Worm (Caenorhabditis elegans): ENCODE data around the gene srx-108.

The srx-108 gene

DNA sequence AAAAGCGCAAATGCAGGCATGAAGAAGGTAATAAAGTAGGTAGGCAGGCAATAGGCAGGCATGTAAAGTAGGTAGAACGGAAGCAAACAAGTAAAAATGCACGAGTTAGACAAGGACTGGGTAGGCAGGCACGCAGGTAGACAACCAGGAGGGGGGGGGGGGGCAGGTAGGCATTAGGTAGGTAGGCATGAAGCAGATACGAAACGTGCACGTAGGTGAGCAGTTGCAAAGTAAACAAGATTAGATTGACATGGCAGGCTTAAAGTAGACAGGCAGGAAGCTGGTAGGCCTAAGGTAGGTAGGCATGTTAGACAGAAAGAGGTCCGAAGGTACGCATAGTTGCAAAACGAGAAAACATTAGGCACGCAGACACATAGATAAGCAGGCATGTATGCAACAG lies 26.4 kb upstream of the srx-108 start:
- TF ChIP-seq ceh-2 (tag; optimal IDR thresholded peaks at IDR 0.05) (no peak), ref-2 (tag; optimal IDR thresholded peaks at IDR 0.05) (no peak), lim-6 (tag; optimal IDR thresholded peaks at IDR 0.05) (no peak), ceh-34 (tag; optimal IDR thresholded peaks at IDR 0.05) (no peak), pag-3 (tag; optimal IDR thresholded peaks at IDR 0.05; ENCODE audit: borderline replicate concordance) (no peak), ceh-30 (tag; optimal IDR thresholded peaks at IDR 0.05) (no peak)

DNA sequence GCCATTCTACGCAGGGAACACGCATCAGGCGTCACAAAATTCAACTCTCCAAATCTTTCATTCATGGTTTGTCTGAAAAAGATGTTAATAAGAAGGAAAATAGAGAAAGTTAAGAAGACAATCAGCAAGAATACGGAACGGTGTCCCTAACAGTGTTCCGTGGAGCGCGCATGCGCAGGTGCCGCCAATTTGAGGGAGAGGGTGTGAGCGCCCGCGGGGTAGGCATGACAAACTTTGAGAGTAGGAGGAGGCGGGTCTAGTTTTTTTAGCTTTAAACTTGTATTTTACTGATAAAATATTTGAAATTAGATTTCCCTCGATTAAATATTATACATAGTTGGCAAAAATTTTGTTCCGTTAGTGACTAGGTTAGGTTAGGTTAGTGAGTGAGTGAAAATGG lies 25.1 kb upstream of the srx-108 start:
- no peak for TF ChIP-seq C08G9.2 (tag; optimal IDR thresholded peaks at IDR 0.05)
- TF ChIP-seq elt-4 (tag; optimal IDR thresholded peaks at IDR 0.05): no peak
- TF ChIP-seq C38D4.7 (GFP tag; optimal IDR thresholded peaks at IDR 0.05): no peak
- TF ChIP-seq K09A11.1 (tag; optimal IDR thresholded peaks at IDR 0.05; ENCODE audit: insufficient read depth): no peak
- no peak for TF ChIP-seq unc-3 (GFP tag; conservative IDR thresholded peaks at IDR 0.05)
- no peak for TF ChIP-seq unc-3 (tag; optimal IDR thresholded peaks at IDR 0.05)
- no peak for TF ChIP-seq hlh-6 (tag; optimal IDR thresholded peaks at IDR 0.05)
- TF ChIP-seq ceh-48 (tag; optimal IDR thresholded peaks at IDR 0.05): no peak
- no peak for TF ChIP-seq ets-4 (tag; optimal IDR thresholded peaks at IDR 0.05)
- TF ChIP-seq unc-42 (tag; optimal IDR thresholded peaks at IDR 0.05): no peak

DNA sequence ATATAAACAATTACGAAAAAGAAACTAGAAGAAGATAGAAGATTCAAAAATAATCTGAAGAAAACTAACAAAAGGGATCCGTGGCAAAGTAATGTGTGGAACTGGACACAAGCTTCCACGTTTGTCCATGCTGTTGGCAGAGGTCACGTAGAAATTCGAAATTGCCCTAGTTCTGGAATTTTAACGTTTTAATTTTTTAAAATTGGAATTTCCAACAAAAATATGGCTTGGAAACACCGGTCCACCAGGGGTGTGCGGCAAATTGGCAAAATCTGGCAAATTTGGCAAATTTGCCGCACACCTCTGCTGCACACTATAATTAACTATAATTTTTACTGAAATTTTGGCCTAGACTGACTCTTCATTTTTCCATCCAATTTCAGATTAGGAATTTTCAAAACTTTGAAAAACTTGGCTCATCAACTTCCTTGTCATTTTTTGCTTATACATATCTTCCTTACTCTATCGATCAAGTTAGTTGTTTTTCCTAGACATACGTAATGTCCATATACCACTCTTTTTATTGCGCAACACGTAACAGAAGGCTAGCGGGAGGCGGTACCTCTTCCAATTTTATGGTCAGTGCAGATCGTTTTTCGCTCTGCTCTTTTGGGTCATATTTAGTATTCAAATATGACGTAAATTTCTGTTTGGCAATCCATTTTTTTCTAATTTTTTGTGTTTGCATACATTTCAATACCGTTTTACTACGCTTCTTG lies 23.9 kb upstream of the srx-108 start, which contains the start of gene F19B10.10:
F19B10.10 (minus strand) TSS at position 51 of the 719 bp plus-strand sequence.
- TF ChIP-seq ceh-9 (tag; optimal IDR thresholded peaks at IDR 0.05): no peak
- TF ChIP-seq eyg-1 (tag; optimal IDR thresholded peaks at IDR 0.05): no peak
- TF ChIP-seq tbx-2 (tag; optimal IDR thresholded peaks at IDR 0.05): no peak
- TF ChIP-seq ceh-31 (tag; optimal IDR thresholded peaks at IDR 0.05): no peak
- no peak for TF ChIP-seq hlh-15 (tag; optimal IDR thresholded peaks at IDR 0.05)
- TF ChIP-seq fkh-6 (tag; optimal IDR thresholded peaks at IDR 0.05): no peak
- TF ChIP-seq mec-3 (tag; optimal IDR thresholded peaks at IDR 0.05; ENCODE audit: borderline replicate concordance): no peak
- TF ChIP-seq fkh-10 (GFP tag; optimal IDR thresholded peaks at IDR 0.05): no peak
- TF ChIP-seq pag-3 (tag; optimal IDR thresholded peaks at IDR 0.05; ENCODE audit: borderline replicate concordance): no peak
- TF ChIP-seq ceh-19 (GFP tag; optimal IDR thresholded peaks at IDR 0.05): no peak
- TF ChIP-seq syd-9 (tag; optimal IDR thresholded peaks at IDR 0.05): no peak
- TF ChIP-seq odd-2 (tag; optimal IDR thresholded peaks at IDR 0.05): no peak
- TF ChIP-seq ahr-1 (tag; optimal IDR thresholded peaks at IDR 0.05): no peak
- TF ChIP-seq pax-1 (tag; optimal IDR thresholded peaks at IDR 0.05): no peak
- TF ChIP-seq lin-11 (tag; optimal IDR thresholded peaks at IDR 0.05): no peak

DNA sequence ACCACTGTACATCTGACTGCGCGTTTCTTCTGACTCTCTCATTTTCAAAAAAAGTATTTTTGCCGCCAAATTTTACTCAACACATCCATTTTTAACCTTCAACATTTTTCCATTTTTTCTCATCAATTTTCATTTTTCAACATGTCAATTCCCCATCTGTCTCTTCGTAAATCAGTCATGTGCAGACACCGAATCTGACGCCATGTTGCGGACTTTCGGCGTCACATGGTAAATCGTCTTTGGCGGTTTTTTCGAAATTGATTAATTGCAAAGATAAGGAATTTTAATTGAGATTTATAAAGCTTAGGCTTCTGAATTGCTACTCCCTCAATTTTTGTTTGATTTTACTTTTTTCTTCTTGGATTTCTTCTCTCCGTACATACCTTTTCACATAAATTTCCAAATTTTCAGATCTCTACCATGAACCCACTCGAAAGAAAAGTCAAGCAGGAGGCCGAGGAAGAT lies 22.6 kb upstream of the srx-108 start, which contains the start of gene F19B10.1:
F19B10.1 (plus strand) TSS at position 415 of the 465 bp plus-strand sequence.
- TF ChIP-seq ceh-6 (GFP tag; optimal IDR thresholded peaks at IDR 0.05): no peak
- TF ChIP-seq hlh-30 (tag; optimal IDR thresholded peaks at IDR 0.05; ENCODE audit: insufficient read depth): peak; percentile 94
- TF ChIP-seq sdc-2 (tag; optimal IDR thresholded peaks at IDR 0.05): no peak
- no peak for TF ChIP-seq T23F11.4 (GFP tag; optimal IDR thresholded peaks at IDR 0.05)
- peak; percentile 39 for TF ChIP-seq nfya-1 (tag; optimal IDR thresholded peaks at IDR 0.05)
- TF ChIP-seq pag-3 (tag; optimal IDR thresholded peaks at IDR 0.05; ENCODE audit: borderline replicate concordance): no peak
- TF ChIP-seq ceh-18 (tag; optimal IDR thresholded peaks at IDR 0.05): peak; percentile 11
- no peak for TF ChIP-seq syd-9 (tag; optimal IDR thresholded peaks at IDR 0.05)
- TF ChIP-seq zip-5 (tag; optimal IDR thresholded peaks at IDR 0.05): no peak
- TF ChIP-seq unc-42 (tag; optimal IDR thresholded peaks at IDR 0.05): peak; percentile 14
- TF ChIP-seq hlh-13 (GFP tag; optimal IDR thresholded peaks at IDR 0.05): no peak
- TF ChIP-seq pat-9 (tag; optimal IDR thresholded peaks at IDR 0.05): no peak
- TF ChIP-seq tbx-2 (tag; optimal IDR thresholded peaks at IDR 0.05): no peak
- no peak for TF ChIP-seq dve-1 (tag; optimal IDR thresholded peaks at IDR 0.05)
- TF ChIP-seq nhr-232 (tag; optimal IDR thresholded peaks at IDR 0.05): no peak
- TF ChIP-seq ceh-45 (GFP tag; IDR thresholded peaks at IDR 0.05): no peak
- TF ChIP-seq unc-55 (GFP tag; optimal IDR thresholded peaks at IDR 0.05): peak; percentile 62
- no peak for TF ChIP-seq nhr-11 (tag; optimal IDR thresholded peaks at IDR 0.05)
- TF ChIP-seq tbx-7 (tag; optimal IDR thresholded peaks at IDR 0.05): no peak
- no peak for TF ChIP-seq rnt-1 (tag; optimal IDR thresholded peaks at IDR 0.05)
- TF ChIP-seq hlh-8 (tag; optimal IDR thresholded peaks at IDR 0.05): no peak
- TF ChIP-seq F13H6.1 (tag; optimal IDR thresholded peaks at IDR 0.05): no peak
